Fruit fly (Drosophila melanogaster): ENCODE data around the gene CG31510.

CG31510 gene

dm6 chr3R:25122736-25123211 is at the start of gene CG31510, which contains the start of gene TTLL5 (continued):
- TF ChIP-seq chif (GFP tag; optimal IDR thresholded peaks at IDR 0.05) (no peak), HLH54F (GFP tag; optimal IDR thresholded peaks at IDR 0.05) (no peak), Poxn (GFP tag; IDR thresholded peaks at IDR 0.05) (no peak), CG18599 (GFP tag; optimal IDR thresholded peaks at IDR 0.05) (no peak), usp (GFP tag; optimal IDR thresholded peaks at IDR 0.05) (no peak), CG11723 (GFP tag; optimal IDR thresholded peaks at IDR 0.05) (no peak), Jarid2 (GFP tag; optimal IDR thresholded peaks at IDR 0.05) (no peak), Hr3 (GFP tag; optimal IDR thresholded peaks at IDR 0.05) (no peak), CG13296 (GFP tag; optimal IDR thresholded peaks at IDR 0.05) (no peak), sisA (GFP tag; IDR thresholded peaks at IDR 0.05) (no peak), CG16863 (GFP tag; optimal IDR thresholded peaks at IDR 0.05) (no peak), Ptx1 (GFP tag; IDR thresholded peaks at IDR 0.05) (no peak), HmgZ (tag; optimal IDR thresholded peaks at IDR 0.05) (no peak), al (GFP tag; IDR thresholded peaks at IDR 0.05) (peak; percentile 28; the same call in 1 of the 2 replicates), CG3281 (GFP tag; optimal IDR thresholded peaks at IDR 0.05) (no peak), twi (tag; optimal IDR thresholded peaks at IDR 0.05) (no peak), fd3F (GFP tag; optimal IDR thresholded peaks at IDR 0.05) (no peak), dmrt99B (tag; optimal IDR thresholded peaks at IDR 0.05) (no peak), CG14710 (tag; optimal IDR thresholded peaks at IDR 0.05) (peak; percentile 58), HLHmδ (GFP tag; optimal IDR thresholded peaks at IDR 0.05) (no peak), Rx (GFP tag; IDR thresholded peaks at IDR 0.05) (no peak), CG9437 (GFP tag; optimal IDR thresholded peaks at IDR 0.05) (no peak), sc (optimal IDR thresholded peaks at IDR 0.05) (no peak), sc (GFP tag; optimal IDR thresholded peaks at IDR 0.05) (no peak), Sry-δ (GFP tag; optimal IDR thresholded peaks at IDR 0.05) (peak; percentile 74), CG12155 (GFP tag; optimal IDR thresholded peaks at IDR 0.05) (no peak), btn (GFP tag; optimal IDR thresholded peaks at IDR 0.05) (no peak), phol (tag; optimal IDR thresholded peaks at IDR 0.05) (no peak), lov (optimal IDR thresholded peaks at IDR 0.05) (no peak), lov (GFP tag; IDR thresholded peaks at IDR 0.05) (0 out of 3 replicates have a peak, but pooled peaks have one; percentile 67), Doc3 (GFP tag; IDR thresholded peaks at IDR 0.05; ENCODE audit: partially characterized antibody) (peak; percentile 70), CG12391 (tag; optimal IDR thresholded peaks at IDR 0.05) (no peak), Mrtf (GFP tag; IDR thresholded peaks at IDR 0.05) (no peak), Hr39 (optimal IDR thresholded peaks at IDR 0.05) (no peak), psq (GFP tag; optimal IDR thresholded peaks at IDR 0.05) (no peak), slou (GFP tag; optimal IDR thresholded peaks at IDR 0.05) (no peak), CG10979 (tag; optimal IDR thresholded peaks at IDR 0.05) (no peak), ssp (GFP tag; IDR thresholded peaks at IDR 0.05) (no peak), fd64A (GFP tag; optimal IDR thresholded peaks at IDR 0.05) (no peak), CG15269 (tag; optimal IDR thresholded peaks at IDR 0.05) (no peak), wdn (GFP tag; IDR thresholded peaks at IDR 0.05) (no peak), CG10209 (GFP tag; optimal IDR thresholded peaks at IDR 0.05) (no peak), CG2875 (GFP tag; optimal IDR thresholded peaks at IDR 0.05) (no peak), mld (GFP tag; IDR thresholded peaks at IDR 0.05; ENCODE audit: partially characterized antibody) (no peak), dysf (GFP tag; IDR thresholded peaks at IDR 0.05) (no peak), pita (GFP tag; optimal IDR thresholded peaks at IDR 0.05) (no peak), CG4328 (GFP tag; optimal IDR thresholded peaks at IDR 0.05) (no peak), H15 (GFP tag; IDR thresholded peaks at IDR 0.05) (no peak), bab2 (GFP tag; optimal IDR thresholded peaks at IDR 0.05) (no peak), tna (GFP tag; IDR thresholded peaks at IDR 0.05; ENCODE audit: partially characterized antibody) (peak; percentile 15; the same call in 1 of the 2 replicates), CG1602 (GFP tag; optimal IDR thresholded peaks at IDR 0.05) (no peak), Awh (GFP tag; IDR thresholded peaks at IDR 0.05) (no peak)
